Worm (Caenorhabditis elegans) whole organism, late embryonic: Measurements from ENCODE around the gene nlp-61.

ENCODE experiments used
- C08G9.2 ChIP-seq: sonication (generic microtip); optimal IDR thresholded peaks from 2 replicates; lab custom pipeline; 2016; ENCODE audit warnings: mild to moderate bottlenecking, missing genetic modification characterization, moderate library complexity, missing compliant biosample characterization
- C38D4.7 ChIP-seq: fragments of 200-800 bp; sonication (Bioruptor generic); optimal IDR thresholded peaks from 2 replicates; lab custom pipeline; 2018; ENCODE audit warnings: mild to moderate bottlenecking, missing genetic modification characterization, moderate library complexity, missing compliant biosample characterization
- F13H6.1 ChIP-seq: sonication (generic microtip); optimal IDR thresholded peaks from 2 replicates; lab custom pipeline; 2016; ENCODE audit warnings: missing genetic modification characterization, missing compliant biosample characterization
- ahr-1 ChIP-seq: sonication (generic microtip); optimal IDR thresholded peaks from 2 replicates; lab custom pipeline; 2016; ENCODE audit warnings: missing genetic modification characterization, missing compliant biosample characterization
- ama-1 ChIP-seq: fragments of 150-350 bp; optimal IDR thresholded peaks from 2 replicates; lab custom pipeline; 2014
- ceh-14 ChIP-seq: sonication (generic microtip); optimal IDR thresholded peaks from 2 replicates; lab custom pipeline; 2016; ENCODE audit warnings: missing genotype, missing genetic modification characterization, missing compliant biosample characterization
- ceh-18 ChIP-seq: sonication (generic microtip); optimal IDR thresholded peaks from 2 replicates; lab custom pipeline; 2016; ENCODE audit warnings: missing genetic modification characterization, missing compliant biosample characterization
- ceh-19 ChIP-seq: fragments of 200-800 bp; sonication (Bioruptor generic); optimal IDR thresholded peaks from 2 replicates; lab custom pipeline; 2018; ENCODE audit warnings: mild to moderate bottlenecking, missing genetic modification characterization, missing compliant biosample characterization
- ceh-48 ChIP-seq: sonication (generic microtip); optimal IDR thresholded peaks from 2 replicates; lab custom pipeline; 2016; ENCODE audit warnings: missing genetic modification characterization, inconsistent platforms, missing compliant biosample characterization
- ceh-6 ChIP-seq: fragments of 200-800 bp; sonication (Bioruptor generic); optimal IDR thresholded peaks from 2 replicates; lab custom pipeline; 2018; ENCODE audit warnings: mild to moderate bottlenecking, missing genetic modification characterization, missing compliant biosample characterization
- ceh-9 ChIP-seq: sonication (generic microtip); optimal IDR thresholded peaks from 2 replicates; lab custom pipeline; 2016; ENCODE audit warnings: mild to moderate bottlenecking, missing genetic modification characterization, inconsistent platforms, missing compliant biosample characterization
- dmd-4 ChIP-seq: sonication (generic microtip); optimal IDR thresholded peaks from 2 replicates; lab custom pipeline; 2016; ENCODE audit warnings: borderline replicate concordance, missing genetic modification characterization, missing compliant biosample characterization
- dve-1 ChIP-seq: sonication (generic microtip); optimal IDR thresholded peaks from 2 replicates; lab custom pipeline; 2017; ENCODE audit warnings: antibody characterized with exemption, mild to moderate bottlenecking, missing genetic modification characterization, missing compliant biosample characterization
- elt-4 ChIP-seq: sonication (generic microtip); optimal IDR thresholded peaks from 2 replicates; lab custom pipeline; 2016; ENCODE audit warnings: missing genetic modification characterization, missing compliant biosample characterization
- ets-4 ChIP-seq: sonication (generic microtip); optimal IDR thresholded peaks from 2 replicates; lab custom pipeline; 2016; ENCODE audit warnings: missing genetic modification characterization, missing compliant biosample characterization
- eyg-1 ChIP-seq: sonication (generic microtip); optimal IDR thresholded peaks from 2 replicates; lab custom pipeline; 2016; ENCODE audit warnings: missing genotype, missing genetic modification characterization, missing compliant biosample characterization
- fkh-10 ChIP-seq: fragments of 150-350 bp; optimal IDR thresholded peaks from 2 replicates; lab custom pipeline; 2014; ENCODE audit warnings: missing biosample characterization, missing genetic modification reagents, missing genetic modification characterization
- fkh-6 ChIP-seq: sonication (generic microtip); optimal IDR thresholded peaks from 2 replicates; lab custom pipeline; 2016; ENCODE audit warnings: missing genetic modification characterization, missing compliant biosample characterization
- hlh-30 ChIP-seq: sonication (generic microtip); optimal IDR thresholded peaks from 2 replicates; lab custom pipeline; 2017; ENCODE audit warnings: antibody characterized with exemption, missing genetic modification characterization, missing compliant biosample characterization; ENCODE audit not compliant: insufficient read depth
- hlh-6 ChIP-seq: sonication (generic microtip); optimal IDR thresholded peaks from 2 replicates; lab custom pipeline; 2016; ENCODE audit warnings: missing genotype, missing genetic modification characterization, missing compliant biosample characterization
- lim-6 ChIP-seq: sonication (generic microtip); optimal IDR thresholded peaks from 2 replicates; lab custom pipeline; 2016; ENCODE audit warnings: missing genetic modification characterization, missing compliant biosample characterization
- lin-11 ChIP-seq: fragments of 200-800 bp; sonication (Bioruptor generic); optimal IDR thresholded peaks from 2 replicates; lab custom pipeline; 2018; ENCODE audit warnings: mild to moderate bottlenecking, missing genetic modification characterization, missing compliant biosample characterization
- madf-2 ChIP-seq: sonication (generic microtip); optimal IDR thresholded peaks from 2 replicates; lab custom pipeline; 2017; ENCODE audit warnings: missing genetic modification characterization, missing compliant biosample characterization
- nfya-1 ChIP-seq: sonication (generic microtip); optimal IDR thresholded peaks from 2 replicates; lab custom pipeline; 2017; ENCODE audit warnings: missing genetic modification characterization, mild to moderate bottlenecking, missing compliant biosample characterization, antibody characterized with exemption, moderate library complexity
- nhr-232 ChIP-seq: sonication (generic microtip); optimal IDR thresholded peaks from 2 replicates; lab custom pipeline; 2016; ENCODE audit warnings: missing genetic modification characterization, missing compliant biosample characterization
- npax-4 ChIP-seq: sonication (generic microtip); optimal IDR thresholded peaks from 2 replicates; lab custom pipeline; 2016; ENCODE audit warnings: missing genetic modification characterization, missing compliant biosample characterization
- pag-3 ChIP-seq: sonication (generic microtip); optimal IDR thresholded peaks from 2 replicates; lab custom pipeline; 2016; ENCODE audit warnings: missing compliant biosample characterization, missing genetic modification characterization, borderline replicate concordance
- pha-2 ChIP-seq: sonication (generic microtip); optimal IDR thresholded peaks from 2 replicates; lab custom pipeline; 2017; ENCODE audit warnings: mild to moderate bottlenecking, missing genetic modification characterization, missing compliant biosample characterization
- pha-4 ChIP-seq: fragments of 150-350 bp; optimal IDR thresholded peaks from 2 replicates; lab custom pipeline; 2018; ENCODE audit warnings: missing biosample characterization, missing genetic modification reagents, missing genetic modification characterization
- sdc-2 ChIP-seq: sonication (generic microtip); optimal IDR thresholded peaks from 2 replicates; lab custom pipeline; 2016; ENCODE audit warnings: missing genotype, missing genetic modification characterization, missing compliant biosample characterization
- unc-55 ChIP-seq: sonication (generic microtip); optimal IDR thresholded peaks from 2 replicates; lab custom pipeline; 2017; ENCODE audit warnings: missing biosample characterization, missing genetic modification reagents, missing genetic modification characterization
- zip-5 ChIP-seq: sonication (generic microtip); optimal IDR thresholded peaks from 2 replicates; lab custom pipeline; 2016; ENCODE audit warnings: missing genetic modification characterization, missing compliant biosample characterization

nlp-61 gene

DNA sequence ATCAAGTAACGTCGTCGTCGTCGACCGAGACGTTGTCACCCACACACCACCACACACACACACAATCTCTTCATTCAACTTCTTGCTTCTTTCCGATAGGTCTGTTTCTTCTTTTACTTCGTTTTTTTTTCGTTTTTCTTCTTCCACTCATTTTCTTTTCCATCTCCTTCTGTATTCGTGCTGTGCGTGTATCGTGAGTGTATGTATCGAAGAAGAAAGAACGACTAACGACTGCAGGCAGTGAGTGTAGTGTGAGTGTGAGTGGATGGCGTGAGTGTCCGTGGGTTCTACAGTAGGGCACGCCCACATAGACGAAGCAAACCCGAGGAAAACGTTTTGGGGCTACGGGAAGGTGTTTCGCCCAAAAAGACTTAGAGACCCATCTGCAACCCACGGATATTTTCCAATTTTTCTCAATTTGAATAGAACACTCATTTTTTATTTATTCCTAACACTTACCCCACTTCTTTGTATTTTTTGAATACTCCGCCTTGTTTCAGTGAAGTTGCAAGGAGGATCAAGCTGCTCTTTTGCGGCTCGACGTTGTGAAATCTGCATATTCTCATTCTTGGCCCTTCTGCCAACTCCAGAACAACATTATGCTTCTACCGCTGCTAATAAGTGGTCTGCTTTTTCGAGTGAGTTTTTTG is 41.7 kb upstream of the nlp-61 start, which contains the start of gene adt-2:
adt-2 (plus strand) TSS at position 600 of the 650 bp plus-strand sequence.
- TF ChIP-seq ceh-6 (GFP tag; lab: Kevin White, UChicago) (no peak), dve-1 (tag; lab: Kevin White, UChicago) (no peak), hlh-6 (no peak), hlh-30 (tag; lab: Kevin White, UChicago) (no peak), pag-3 (no peak), F13H6.1 (tag; lab: Kevin White, UChicago) (no peak), pha-4 (no peak), fkh-10 (GFP tag; lab: Kevin White, UChicago) (no peak), nhr-232 (tag; lab: Kevin White, UChicago) (no peak), madf-2 (no peak), ceh-19 (GFP tag; lab: Kevin White, UChicago) (no peak), ceh-14 (tag; lab: Kevin White, UChicago) (no peak), ama-1 (no peak)

DNA sequence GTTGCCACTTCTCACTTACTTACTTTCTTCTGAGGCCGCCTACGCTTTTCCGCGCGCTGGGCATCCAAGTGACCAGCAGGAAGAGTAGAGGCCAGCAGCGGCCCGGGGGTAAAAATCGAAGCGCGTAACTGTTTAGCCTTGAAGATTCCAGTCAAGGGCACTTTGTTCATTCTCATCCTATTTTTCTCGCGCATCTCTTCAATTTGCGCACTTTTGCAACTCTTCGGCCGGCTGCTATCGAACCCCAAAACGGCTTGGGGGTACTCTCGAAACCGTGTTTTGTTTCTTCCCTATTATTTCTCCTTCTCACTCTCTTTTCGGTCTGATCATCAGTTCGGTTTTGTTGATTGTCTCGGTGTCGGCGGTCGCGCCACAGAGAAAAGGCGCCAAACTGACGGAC is 40.9 kb upstream of the nlp-61 start:
- TF ChIP-seq C38D4.7 (GFP tag; lab: Kevin White, UChicago): no peak
- no peak for TF ChIP-seq ceh-9 (tag; lab: Kevin White, UChicago)
- no peak for TF ChIP-seq sdc-2 (tag; lab: Kevin White, UChicago)
- peak; percentile 29 for TF ChIP-seq C08G9.2 (tag; lab: Kevin White, UChicago)
- no peak for TF ChIP-seq eyg-1 (tag; lab: Kevin White, UChicago)
- TF ChIP-seq, all 69 proteins: peak for 1

- TF ChIP-seq zip-5 (tag; lab: Kevin White, UChicago) (no peak), nhr-232 (tag; lab: Kevin White, UChicago) (no peak), ama-1 (no peak), pha-4 (no peak), npax-4 (tag; lab: Kevin White, UChicago) (no peak), C08G9.2 (tag; lab: Kevin White, UChicago) (no peak)
These were observed 39.7 kb upstream of the nlp-61 start for ce11 chrX:7587741-7588235.

- TF ChIP-seq fkh-10 (GFP tag; lab: Kevin White, UChicago) (no peak), pha-2 (no peak), fkh-6 (tag; lab: Kevin White, UChicago) (no peak), ahr-1 (tag; lab: Kevin White, UChicago) (no peak), ets-4 (tag; lab: Kevin White, UChicago) (no peak), ceh-18 (tag; lab: Kevin White, UChicago) (no peak), npax-4 (tag; lab: Kevin White, UChicago) (no peak), lim-6 (tag; lab: Kevin White, UChicago) (no peak), hlh-6 (no peak), nfya-1 (tag; lab: Kevin White, UChicago) (no peak), ceh-48 (tag; lab: Kevin White, UChicago) (no peak), pag-3 (no peak)
These were observed 36.7 kb upstream of the nlp-61 start for ce11 chrX:7590756-7591155.

DNA sequence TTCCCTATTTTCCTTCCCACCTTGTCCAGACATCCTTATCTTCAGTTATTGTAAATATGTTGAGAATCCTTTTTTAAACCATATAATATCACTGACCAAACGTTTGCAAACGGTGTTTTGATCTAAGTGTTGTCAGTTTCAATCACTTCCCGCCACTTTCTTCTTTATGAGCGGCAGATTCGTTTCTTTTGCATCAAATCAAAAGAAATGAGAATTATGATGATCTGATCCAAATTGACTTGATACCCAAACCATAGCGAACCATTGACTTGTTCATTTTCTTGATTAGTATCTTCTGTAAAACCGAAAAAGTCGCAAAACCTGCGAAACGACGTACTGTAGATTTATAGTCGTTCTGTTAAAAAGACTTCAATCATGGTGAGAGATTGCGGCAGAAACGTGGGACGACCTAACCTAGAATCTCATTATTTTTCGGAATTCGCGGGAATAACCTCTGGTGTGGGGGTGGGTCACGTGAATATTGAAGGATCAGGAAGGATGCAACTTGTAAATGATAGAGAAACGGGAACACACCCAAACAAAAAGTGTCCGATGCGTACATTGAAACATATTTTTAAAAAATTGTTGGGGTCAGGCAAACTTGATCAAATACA is 33.4 kb upstream of the nlp-61 start:
- TF ChIP-seq unc-55: no peak
- TF ChIP-seq, all 69 proteins: peak for 0

DNA sequence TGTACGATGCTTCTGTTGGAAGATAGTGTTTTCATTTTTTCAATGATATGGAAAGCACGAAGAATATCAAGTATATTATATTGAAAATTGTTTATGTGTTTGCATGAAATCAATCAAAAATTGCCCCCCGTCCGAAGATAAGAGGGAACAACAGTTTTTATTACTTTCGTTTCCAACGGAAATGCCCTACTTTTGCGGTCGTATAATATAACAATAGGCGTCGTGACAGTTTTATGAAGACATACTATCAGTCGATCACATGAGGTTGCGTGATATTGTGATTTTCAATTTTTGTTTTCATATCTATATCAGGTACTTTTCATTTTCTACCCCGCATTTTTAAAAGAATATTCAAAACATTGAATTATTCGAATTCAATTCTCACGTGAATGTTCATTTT is 31.4 kb upstream of the nlp-61 start:
- TF ChIP-seq lin-11 (tag; lab: Kevin White, UChicago) (no peak), elt-4 (tag; lab: Kevin White, UChicago) (no peak), ahr-1 (tag; lab: Kevin White, UChicago) (no peak), dmd-4 (no peak)
- TF ChIP-seq, all 69 proteins: peak for 0
